Worm (Caenorhabditis elegans) whole organism, L2 larva: ENCODE data around the gene C30B5.2.

Source experiments
- C34F6.9 ChIP-seq: fragments of 150-350 bp; optimal IDR thresholded peaks from 2 replicates; lab custom pipeline; 2014; ENCODE audit warnings: missing biosample characterization, missing genetic modification characterization
- F13H6.1 ChIP-seq: sonication (generic microtip); optimal IDR thresholded peaks from 2 replicates; lab custom pipeline; 2016; ENCODE audit warnings: missing genetic modification characterization, missing compliant biosample characterization
- R02D3.7 ChIP-seq: fragments of 150-350 bp; optimal IDR thresholded peaks from 2 replicates; lab custom pipeline; 2014; ENCODE audit warnings: missing biosample characterization, missing genetic modification characterization
- Y55F3AM.14 ChIP-seq: fragments of 200-800 bp; sonication (Bioruptor generic); optimal IDR thresholded peaks from 2 replicates; lab custom pipeline; 2018; ENCODE audit warnings: mild to moderate bottlenecking, missing genetic modification characterization, missing compliant biosample characterization
- aly-2 ChIP-seq: fragments of 150-350 bp; optimal IDR thresholded peaks from 2 replicates; lab custom pipeline; 2014; ENCODE audit warnings: missing biosample characterization, missing genetic modification characterization
- blmp-1 ChIP-seq: sonication (generic microtip); optimal IDR thresholded peaks from 2 replicates; lab custom pipeline; 2017; ENCODE audit warnings: missing genetic modification characterization, mild to moderate bottlenecking, missing compliant biosample characterization, antibody characterized with exemption, moderate library complexity; ENCODE audit not compliant: insufficient read depth
- ceh-16 ChIP-seq: fragments of 150-350 bp; optimal IDR thresholded peaks from 2 replicates; lab custom pipeline; 2014; ENCODE audit warnings: missing biosample characterization, missing genetic modification characterization
- ceh-82 ChIP-seq: fragments of 150-350 bp; optimal IDR thresholded peaks from 2 replicates; lab custom pipeline; 2014; ENCODE audit warnings: missing biosample characterization, missing genetic modification characterization
- crh-2 ChIP-seq: sonication (generic microtip); optimal IDR thresholded peaks from 2 replicates; lab custom pipeline; 2017; ENCODE audit warnings: missing biosample characterization, missing genetic modification characterization
- dmd-4 ChIP-seq: sonication (generic microtip); optimal IDR thresholded peaks from 2 replicates; lab custom pipeline; 2017; ENCODE audit warnings: missing biosample characterization, missing genetic modification characterization
- egl-27 ChIP-seq: sonication (generic microtip); optimal IDR thresholded peaks from 3 replicates; lab custom pipeline; 2017; ENCODE audit warnings: missing biosample characterization, missing genetic modification reagents, missing genetic modification characterization
- elt-1 ChIP-seq: fragments of 150-350 bp; optimal IDR thresholded peaks from 2 replicates; lab custom pipeline; 2014; ENCODE audit warnings: missing biosample characterization, missing genetic modification characterization
- elt-3 ChIP-seq: sonication (generic microtip); optimal IDR thresholded peaks from 2 replicates; lab custom pipeline; 2017; ENCODE audit warnings: missing biosample characterization, missing genetic modification characterization
- fos-1 ChIP-seq: fragments of 150-350 bp; optimal IDR thresholded peaks from 2 replicates; lab custom pipeline; 2014; ENCODE audit warnings: missing biosample characterization, missing genetic modification characterization
- gmeb-1 ChIP-seq: fragments of 150-350 bp; optimal IDR thresholded peaks from 2 replicates; lab custom pipeline; 2014; ENCODE audit warnings: missing biosample characterization, missing genetic modification characterization
- lin-11 ChIP-seq: fragments of 150-350 bp; sonication (generic microtip); optimal IDR thresholded peaks from 2 replicates; lab custom pipeline; 2014; ENCODE audit warnings: missing biosample characterization, missing genetic modification characterization, inconsistent platforms, mixed read lengths
- lin-13 ChIP-seq: fragments of 150-350 bp; optimal IDR thresholded peaks from 2 replicates; lab custom pipeline; 2014; ENCODE audit warnings: missing biosample characterization, missing genetic modification reagents, missing genetic modification characterization
- lin-39 ChIP-seq: fragments of 150-350 bp; optimal IDR thresholded peaks from 2 replicates; lab custom pipeline; 2014; ENCODE audit warnings: missing biosample characterization, missing genetic modification reagents, missing genetic modification characterization
- lsy-2 ChIP-seq, 2 experiments: fragments of 150-350 bp in 1 of 2; sonication (generic microtip) in 1 of 2; optimal IDR thresholded peaks; 2 replicates each; lab custom pipeline; 2014 to 2017; ENCODE audit warnings: missing biosample characterization in 2 of 2, missing genetic modification characterization in 2 of 2
- mab-5 ChIP-seq: fragments of 150-350 bp; optimal IDR thresholded peaks from 2 replicates; lab custom pipeline; 2014; ENCODE audit warnings: missing biosample characterization, missing genetic modification characterization
- mbf-1 ChIP-seq: sonication (generic microtip); optimal IDR thresholded peaks from 2 replicates; lab custom pipeline; 2017; ENCODE audit warnings: missing biosample characterization, missing genetic modification characterization
- nhr-10 ChIP-seq: sonication (generic microtip); optimal IDR thresholded peaks from 2 replicates; lab custom pipeline; 2017; ENCODE audit warnings: missing biosample characterization, missing genetic modification characterization
- nhr-11 ChIP-seq: fragments of 150-350 bp; optimal IDR thresholded peaks from 2 replicates; lab custom pipeline; 2014; ENCODE audit warnings: missing biosample characterization, missing genetic modification characterization
- nhr-12 ChIP-seq: fragments of 150-350 bp; optimal IDR thresholded peaks from 2 replicates; lab custom pipeline; 2014; ENCODE audit warnings: missing biosample characterization, missing genetic modification characterization
- nhr-129 ChIP-seq: fragments of 150-350 bp; optimal IDR thresholded peaks from 2 replicates; lab custom pipeline; 2014; ENCODE audit warnings: missing biosample characterization, missing genetic modification characterization
- nhr-21 ChIP-seq: fragments of 150-350 bp; optimal IDR thresholded peaks from 2 replicates; lab custom pipeline; 2014; ENCODE audit warnings: missing biosample characterization, missing genetic modification characterization
- nhr-237 ChIP-seq: fragments of 150-350 bp; optimal IDR thresholded peaks from 2 replicates; lab custom pipeline; 2014; ENCODE audit warnings: missing biosample characterization, missing genetic modification characterization
- nhr-25 ChIP-seq: fragments of 150-350 bp; sonication (generic microtip); optimal IDR thresholded peaks from 3 replicates; lab custom pipeline; 2014; ENCODE audit warnings: missing biosample characterization, missing genetic modification characterization
- nhr-6 ChIP-seq: fragments of 150-350 bp; optimal IDR thresholded peaks from 2 replicates; lab custom pipeline; 2014; ENCODE audit warnings: missing biosample characterization, missing genetic modification characterization
- nhr-77 ChIP-seq: fragments of 150-350 bp; optimal IDR thresholded peaks from 2 replicates; lab custom pipeline; 2014; ENCODE audit warnings: missing biosample characterization, missing genetic modification characterization
- sem-4 ChIP-seq: fragments of 150-350 bp; optimal IDR thresholded peaks from 2 replicates; lab custom pipeline; 2014; ENCODE audit warnings: missing biosample characterization, missing genetic modification reagents, missing genetic modification characterization
- skn-1 ChIP-seq: sonication (generic microtip); optimal IDR thresholded peaks from 2 replicates; lab custom pipeline; 2017; ENCODE audit warnings: missing biosample characterization, missing genetic modification characterization
- sma-9 ChIP-seq, 2 experiments: fragments of 150-350 bp in 1 of 2; sonication (generic microtip) in 1 of 2; optimal IDR thresholded peaks; 2 replicates each; lab custom pipeline; 2014 to 2016; ENCODE audit warnings: missing genetic modification characterization in 2 of 2, mild to moderate bottlenecking in 1 of 2, missing biosample characterization in 1 of 2, missing compliant biosample characterization in 1 of 2, missing genetic modification reagents in 1 of 2, moderate library complexity in 1 of 2
- snpc-4 ChIP-seq: fragments of 150-350 bp; optimal IDR thresholded peaks from 2 replicates; lab custom pipeline; 2014; ENCODE audit warnings: missing biosample characterization, missing genetic modification characterization
- unc-55 ChIP-seq: fragments of 150-350 bp; sonication (generic microtip); optimal IDR thresholded peaks from 3 replicates; lab custom pipeline; 2014; ENCODE audit warnings: missing biosample characterization, missing genetic modification reagents, missing genetic modification characterization
- unc-62 ChIP-seq: fragments of 150-350 bp; optimal IDR thresholded peaks from 2 replicates; lab custom pipeline; 2014; ENCODE audit warnings: missing biosample characterization, missing genetic modification reagents, missing genetic modification characterization
- zag-1 ChIP-seq: fragments of 150-350 bp; optimal IDR thresholded peaks from 2 replicates; lab custom pipeline; 2014; ENCODE audit warnings: missing biosample characterization, missing genetic modification characterization
- ztf-1 ChIP-seq: fragments of 200-800 bp; sonication (Bioruptor generic); conservative IDR thresholded peaks from 2 replicates; pipeline ENCODE4 v1.3.6; 2022; ENCODE audit warnings: missing genetic modification characterization, missing compliant biosample characterization
- ztf-11 ChIP-seq: sonication (generic microtip); optimal IDR thresholded peaks from 2 replicates; lab custom pipeline; 2017; ENCODE audit warnings: missing biosample characterization, missing genetic modification characterization
- ztf-4 ChIP-seq: fragments of 150-350 bp; optimal IDR thresholded peaks from 2 replicates; lab custom pipeline; 2014; ENCODE audit warnings: missing biosample characterization, missing genetic modification characterization

The C30B5.2 gene

DNA sequence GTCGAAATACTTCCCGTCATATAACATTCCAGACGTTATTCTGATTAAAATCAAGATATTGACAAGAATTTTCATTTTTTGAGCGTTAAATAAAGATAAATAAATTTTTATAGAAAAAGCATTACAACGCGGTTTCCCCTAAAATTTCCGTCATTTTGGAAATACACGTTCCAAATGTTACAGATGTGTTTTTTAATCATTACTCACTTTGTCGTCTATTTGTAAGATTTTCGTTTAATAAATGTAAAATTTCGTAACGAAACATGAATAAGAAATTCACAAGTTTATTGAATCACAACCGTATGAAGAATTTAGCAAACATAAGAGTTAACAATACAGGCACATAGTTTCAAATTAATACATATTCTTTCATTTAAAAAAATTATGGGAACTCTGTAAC lies 5.9 kb downstream of the C30B5.2 start, which contains the start of gene C30B5.17:
TSS of gene C30B5.17 (minus strand) at position 101 of the 400 bp plus-strand sequence.
- TF ChIP-seq F13H6.1 (tag; lab: Kevin White, UChicago), result no peak
- TF ChIP-seq sem-4, result no peak
- TF ChIP-seq ztf-1 (GFP tag; lab: Robert Waterston, UW), result no peak
- TF ChIP-seq snpc-4 (tag; lab: Kevin White, UChicago), result no peak
- TF ChIP-seq unc-55 (GFP tag; lab: Kevin White, UChicago), result no peak
- no peak for TF ChIP-seq nhr-10 (tag; lab: Kevin White, UChicago)
- TF ChIP-seq fos-1, result no peak
- TF ChIP-seq ceh-82 (tag; lab: Kevin White, UChicago), result no peak
- TF ChIP-seq lin-39, result no peak
- TF ChIP-seq ceh-16 (tag; lab: Kevin White, UChicago), result no peak
- TF ChIP-seq nhr-11, result no peak

ce11 chrII:6207252-6207651 lies 10.3 kb downstream of the C30B5.2 start:
- TF ChIP-seq egl-27 (tag; lab: Kevin White, UChicago) (no peak), sma-9 (GFP tag; optimal IDR thresholded peaks at IDR 0.05; lab: Kevin White, UChicago) (no peak), sma-9 (tag; optimal IDR thresholded peaks at IDR 0.05; lab: Kevin White, UChicago) (no peak), elt-1 (tag; lab: Kevin White, UChicago) (no peak), lin-13 (GFP tag; lab: Kevin White, UChicago) (no peak), nhr-21 (tag; lab: Kevin White, UChicago) (no peak), nhr-129 (tag; lab: Kevin White, UChicago) (no peak), gmeb-1 (tag; lab: Kevin White, UChicago) (no peak), nhr-25 (tag; lab: Kevin White, UChicago) (no peak)

DNA sequence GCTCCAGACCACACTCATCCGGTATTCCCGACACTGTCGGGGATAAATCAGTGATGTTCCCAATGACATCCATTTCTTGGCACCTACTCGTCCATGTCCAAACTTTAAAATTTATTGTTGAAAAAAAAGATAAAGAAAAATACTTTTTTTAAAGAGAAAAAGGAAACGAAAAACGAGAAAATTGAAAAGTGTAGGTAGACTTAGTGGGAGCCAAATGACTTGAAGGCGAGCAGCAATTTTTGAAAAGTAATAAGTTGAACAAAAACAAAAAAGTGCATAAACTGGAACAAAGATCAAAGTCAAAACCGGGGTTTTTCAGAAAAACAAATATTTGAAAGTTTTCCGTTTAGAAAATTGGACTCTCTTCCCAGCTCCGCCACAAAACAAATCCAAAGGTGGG lies 11.1 kb downstream of the C30B5.2 start, which contains the start of gene daf-37:
TSS of gene daf-37 (minus strand) at position 101 of the 400 bp plus-strand sequence.
- no peak for TF ChIP-seq unc-62
- TF ChIP-seq nhr-12 (tag; lab: Kevin White, UChicago), result no peak
- TF ChIP-seq lin-11 (tag; lab: Kevin White, UChicago), result no peak
- TF ChIP-seq egl-27 (tag; lab: Kevin White, UChicago), result no peak
- no peak for TF ChIP-seq ztf-4 (tag; lab: Kevin White, UChicago)
- TF ChIP-seq C34F6.9 (tag; lab: Kevin White, UChicago), result no peak
- TF ChIP-seq nhr-11, result no peak
- no peak for TF ChIP-seq Y55F3AM.14
- no peak for TF ChIP-seq nhr-25 (tag; lab: Kevin White, UChicago)
- no peak for TF ChIP-seq blmp-1
- no peak for TF ChIP-seq elt-1 (tag; lab: Kevin White, UChicago)
- TF ChIP-seq sem-4, result no peak
- TF ChIP-seq unc-55 (GFP tag; lab: Kevin White, UChicago), result no peak
- TF ChIP-seq zag-1 (tag; lab: Kevin White, UChicago), result no peak
- no peak for TF ChIP-seq nhr-77 (tag; lab: Kevin White, UChicago)

- TF ChIP-seq nhr-25 (tag; lab: Kevin White, UChicago), result no peak
- no peak for TF ChIP-seq aly-2
- no peak for TF ChIP-seq nhr-6 (tag; lab: Kevin White, UChicago)
- no peak for TF ChIP-seq ztf-4 (tag; lab: Kevin White, UChicago)
- no peak for TF ChIP-seq ztf-1 (GFP tag; lab: Robert Waterston, UW)
- TF ChIP-seq elt-1 (tag; lab: Kevin White, UChicago), result no peak
- TF ChIP-seq nhr-77 (tag; lab: Kevin White, UChicago), result no peak
- TF ChIP-seq dmd-4, result no peak
- no peak for TF ChIP-seq C34F6.9 (tag; lab: Kevin White, UChicago)
- no peak for TF ChIP-seq crh-2
- TF ChIP-seq elt-3 (tag; lab: Kevin White, UChicago), result no peak
- TF ChIP-seq egl-27 (tag; lab: Kevin White, UChicago), result no peak
- no peak for TF ChIP-seq nhr-21 (tag; lab: Kevin White, UChicago)
- TF ChIP-seq fos-1, result no peak
- TF ChIP-seq unc-55 (GFP tag; lab: Kevin White, UChicago), result no peak
- TF ChIP-seq nhr-11, result no peak
Measured at ce11 chrII:6219346-6219745, 22.4 kb downstream of the C30B5.2 start, which contains the start of gene mks-2. mks-2 (minus strand) TSS chrII:6219446.

- no peak for TF ChIP-seq skn-1 (tag; lab: Kevin White, UChicago)
- TF ChIP-seq ceh-82 (tag; lab: Kevin White, UChicago), result no peak
- TF ChIP-seq dmd-4, result no peak
- no peak for TF ChIP-seq ztf-11
- TF ChIP-seq Y55F3AM.14, result no peak
- no peak for TF ChIP-seq crh-2
- no peak for TF ChIP-seq mbf-1 (tag; lab: Kevin White, UChicago)
- TF ChIP-seq R02D3.7 (tag; lab: Kevin White, UChicago), result no peak
- TF ChIP-seq F13H6.1 (tag; lab: Kevin White, UChicago), result no peak
- TF ChIP-seq zag-1 (tag; lab: Kevin White, UChicago), result no peak
- TF ChIP-seq ztf-1 (GFP tag; lab: Robert Waterston, UW), result no peak
- TF ChIP-seq nhr-6 (tag; lab: Kevin White, UChicago), result no peak
- no peak for TF ChIP-seq nhr-77 (tag; lab: Kevin White, UChicago)
- TF ChIP-seq sem-4, result no peak
- TF ChIP-seq mab-5 (tag; lab: Kevin White, UChicago), result no peak
- TF ChIP-seq nhr-237, result no peak
- TF ChIP-seq lin-39, result no peak
- TF ChIP-seq nhr-129 (tag; lab: Kevin White, UChicago), result no peak
- no peak for TF ChIP-seq lsy-2 (tag; optimal IDR thresholded peaks at IDR 0.05; lab: Kevin White, UChicago)
Measured at ce11 chrII:6221470-6221869, 24.5 kb downstream of the C30B5.2 start.
